Worm (Caenorhabditis elegans) whole organism, L2 larva: ENCODE measurements around the gene ech-4.
A peak's percentile ranks its signal among the peaks of the same experiment; 100 is the strongest.

Experiments used
- C34F6.9 ChIP-seq: fragments of 150-350 bp; optimal IDR thresholded peaks from 2 replicates; lab custom pipeline; 2014; ENCODE audit warnings: missing biosample characterization, missing genetic modification characterization
- F13H6.1 ChIP-seq: sonication (generic microtip); optimal IDR thresholded peaks from 2 replicates; lab custom pipeline; 2016; ENCODE audit warnings: missing genetic modification characterization, missing compliant biosample characterization
- R02D3.7 ChIP-seq: fragments of 150-350 bp; optimal IDR thresholded peaks from 2 replicates; lab custom pipeline; 2014; ENCODE audit warnings: missing biosample characterization, missing genetic modification characterization
- Y55F3AM.14 ChIP-seq: fragments of 200-800 bp; sonication (Bioruptor generic); optimal IDR thresholded peaks from 2 replicates; lab custom pipeline; 2018; ENCODE audit warnings: mild to moderate bottlenecking, missing genetic modification characterization, missing compliant biosample characterization
- ZK546.5 ChIP-seq: sonication (generic microtip); optimal IDR thresholded peaks from 2 replicates; lab custom pipeline; 2017; ENCODE audit warnings: missing biosample characterization, missing genetic modification characterization
- alr-1 ChIP-seq: fragments of 150-350 bp; optimal IDR thresholded peaks from 2 replicates; lab custom pipeline; 2014; ENCODE audit warnings: missing biosample characterization, missing genetic modification characterization
- aly-2 ChIP-seq: fragments of 150-350 bp; optimal IDR thresholded peaks from 2 replicates; lab custom pipeline; 2014; ENCODE audit warnings: missing biosample characterization, missing genetic modification characterization
- ama-1 ChIP-seq: fragments of 150-350 bp; optimal IDR thresholded peaks from 2 replicates; lab custom pipeline; 2018; ENCODE audit warnings: inconsistent platforms
- blmp-1 ChIP-seq: sonication (generic microtip); optimal IDR thresholded peaks from 2 replicates; lab custom pipeline; 2017; ENCODE audit warnings: missing genetic modification characterization, mild to moderate bottlenecking, missing compliant biosample characterization, antibody characterized with exemption, moderate library complexity; ENCODE audit not compliant: insufficient read depth
- ceh-16 ChIP-seq: fragments of 150-350 bp; optimal IDR thresholded peaks from 2 replicates; lab custom pipeline; 2014; ENCODE audit warnings: missing biosample characterization, missing genetic modification characterization
- ceh-82 ChIP-seq: fragments of 150-350 bp; optimal IDR thresholded peaks from 2 replicates; lab custom pipeline; 2014; ENCODE audit warnings: missing biosample characterization, missing genetic modification characterization
- crh-2 ChIP-seq: sonication (generic microtip); optimal IDR thresholded peaks from 2 replicates; lab custom pipeline; 2017; ENCODE audit warnings: missing biosample characterization, missing genetic modification characterization
- dmd-4 ChIP-seq: sonication (generic microtip); optimal IDR thresholded peaks from 2 replicates; lab custom pipeline; 2017; ENCODE audit warnings: missing biosample characterization, missing genetic modification characterization
- egl-27 ChIP-seq: sonication (generic microtip); optimal IDR thresholded peaks from 3 replicates; lab custom pipeline; 2017; ENCODE audit warnings: missing biosample characterization, missing genetic modification reagents, missing genetic modification characterization
- elt-1 ChIP-seq: fragments of 150-350 bp; optimal IDR thresholded peaks from 2 replicates; lab custom pipeline; 2014; ENCODE audit warnings: missing biosample characterization, missing genetic modification characterization
- elt-3 ChIP-seq: sonication (generic microtip); optimal IDR thresholded peaks from 2 replicates; lab custom pipeline; 2017; ENCODE audit warnings: missing biosample characterization, missing genetic modification characterization
- fos-1 ChIP-seq: fragments of 150-350 bp; optimal IDR thresholded peaks from 2 replicates; lab custom pipeline; 2014; ENCODE audit warnings: missing biosample characterization, missing genetic modification characterization
- gmeb-1 ChIP-seq: fragments of 150-350 bp; optimal IDR thresholded peaks from 2 replicates; lab custom pipeline; 2014; ENCODE audit warnings: missing biosample characterization, missing genetic modification characterization
- lin-11 ChIP-seq: fragments of 150-350 bp; sonication (generic microtip); optimal IDR thresholded peaks from 2 replicates; lab custom pipeline; 2014; ENCODE audit warnings: missing biosample characterization, missing genetic modification characterization, inconsistent platforms, mixed read lengths
- lin-13 ChIP-seq: fragments of 150-350 bp; optimal IDR thresholded peaks from 2 replicates; lab custom pipeline; 2014; ENCODE audit warnings: missing biosample characterization, missing genetic modification reagents, missing genetic modification characterization
- lin-39 ChIP-seq: fragments of 150-350 bp; optimal IDR thresholded peaks from 2 replicates; lab custom pipeline; 2014; ENCODE audit warnings: missing biosample characterization, missing genetic modification reagents, missing genetic modification characterization
- lsy-2 ChIP-seq, 2 experiments: fragments of 150-350 bp in 1 of 2; sonication (generic microtip) in 1 of 2; optimal IDR thresholded peaks; 2 replicates each; lab custom pipeline; 2014 to 2017; ENCODE audit warnings: missing biosample characterization in 2 of 2, missing genetic modification characterization in 2 of 2
- mab-5 ChIP-seq: fragments of 150-350 bp; optimal IDR thresholded peaks from 2 replicates; lab custom pipeline; 2014; ENCODE audit warnings: missing biosample characterization, missing genetic modification characterization
- mdl-1 ChIP-seq, 2 experiments: fragments of 150-350 bp in 1 of 2; sonication (generic microtip) in 1 of 2; optimal IDR thresholded peaks; 2 replicates each; lab custom pipeline; 2017; ENCODE audit warnings: missing biosample characterization in 2 of 2, missing genetic modification characterization in 2 of 2
- nhr-10 ChIP-seq: sonication (generic microtip); optimal IDR thresholded peaks from 2 replicates; lab custom pipeline; 2017; ENCODE audit warnings: missing biosample characterization, missing genetic modification characterization
- nhr-11 ChIP-seq: fragments of 150-350 bp; optimal IDR thresholded peaks from 2 replicates; lab custom pipeline; 2014; ENCODE audit warnings: missing biosample characterization, missing genetic modification characterization
- nhr-12 ChIP-seq: fragments of 150-350 bp; optimal IDR thresholded peaks from 2 replicates; lab custom pipeline; 2014; ENCODE audit warnings: missing biosample characterization, missing genetic modification characterization
- nhr-129 ChIP-seq: fragments of 150-350 bp; optimal IDR thresholded peaks from 2 replicates; lab custom pipeline; 2014; ENCODE audit warnings: missing biosample characterization, missing genetic modification characterization
- nhr-21 ChIP-seq: fragments of 150-350 bp; optimal IDR thresholded peaks from 2 replicates; lab custom pipeline; 2014; ENCODE audit warnings: missing biosample characterization, missing genetic modification characterization
- nhr-23 ChIP-seq: fragments of 150-350 bp; optimal IDR thresholded peaks from 2 replicates; lab custom pipeline; 2014; ENCODE audit warnings: missing biosample characterization, missing genetic modification reagents, missing genetic modification characterization
- nhr-237 ChIP-seq: fragments of 150-350 bp; optimal IDR thresholded peaks from 2 replicates; lab custom pipeline; 2014; ENCODE audit warnings: missing biosample characterization, missing genetic modification characterization
- nhr-25 ChIP-seq: fragments of 150-350 bp; sonication (generic microtip); optimal IDR thresholded peaks from 3 replicates; lab custom pipeline; 2014; ENCODE audit warnings: missing biosample characterization, missing genetic modification characterization
- nhr-6 ChIP-seq: fragments of 150-350 bp; optimal IDR thresholded peaks from 2 replicates; lab custom pipeline; 2014; ENCODE audit warnings: missing biosample characterization, missing genetic modification characterization
- nhr-77 ChIP-seq: fragments of 150-350 bp; optimal IDR thresholded peaks from 2 replicates; lab custom pipeline; 2014; ENCODE audit warnings: missing biosample characterization, missing genetic modification characterization
- peb-1 ChIP-seq: fragments of 150-350 bp; optimal IDR thresholded peaks from 2 replicates; lab custom pipeline; 2014; ENCODE audit warnings: missing biosample characterization, missing genetic modification characterization
- sem-4 ChIP-seq: fragments of 150-350 bp; optimal IDR thresholded peaks from 2 replicates; lab custom pipeline; 2014; ENCODE audit warnings: missing biosample characterization, missing genetic modification reagents, missing genetic modification characterization
- skn-1 ChIP-seq: sonication (generic microtip); optimal IDR thresholded peaks from 2 replicates; lab custom pipeline; 2017; ENCODE audit warnings: missing biosample characterization, missing genetic modification characterization
- sma-3 ChIP-seq: sonication (generic microtip); optimal IDR thresholded peaks from 2 replicates; lab custom pipeline; 2016; ENCODE audit warnings: missing genetic modification reagents, missing genetic modification characterization, missing compliant biosample characterization
- sma-9 ChIP-seq, 2 experiments: fragments of 150-350 bp in 1 of 2; sonication (generic microtip) in 1 of 2; optimal IDR thresholded peaks; 2 replicates each; lab custom pipeline; 2014 to 2016; ENCODE audit warnings: missing genetic modification characterization in 2 of 2, mild to moderate bottlenecking in 1 of 2, missing biosample characterization in 1 of 2, missing compliant biosample characterization in 1 of 2, missing genetic modification reagents in 1 of 2, moderate library complexity in 1 of 2
- snpc-4 ChIP-seq: fragments of 150-350 bp; optimal IDR thresholded peaks from 2 replicates; lab custom pipeline; 2014; ENCODE audit warnings: missing biosample characterization, missing genetic modification characterization
- unc-39 ChIP-seq: fragments of 150-350 bp; optimal IDR thresholded peaks from 2 replicates; lab custom pipeline; 2014; ENCODE audit warnings: missing biosample characterization, missing genetic modification characterization
- unc-55 ChIP-seq: fragments of 150-350 bp; sonication (generic microtip); optimal IDR thresholded peaks from 3 replicates; lab custom pipeline; 2014; ENCODE audit warnings: missing biosample characterization, missing genetic modification reagents, missing genetic modification characterization
- unc-62 ChIP-seq: fragments of 150-350 bp; optimal IDR thresholded peaks from 2 replicates; lab custom pipeline; 2014; ENCODE audit warnings: missing biosample characterization, missing genetic modification reagents, missing genetic modification characterization
- zag-1 ChIP-seq: fragments of 150-350 bp; optimal IDR thresholded peaks from 2 replicates; lab custom pipeline; 2014; ENCODE audit warnings: missing biosample characterization, missing genetic modification characterization
- ztf-1 ChIP-seq: fragments of 200-800 bp; sonication (Bioruptor generic); conservative IDR thresholded peaks from 2 replicates; pipeline ENCODE4 v1.3.6; 2022; ENCODE audit warnings: missing genetic modification characterization, missing compliant biosample characterization
- ztf-11 ChIP-seq: sonication (generic microtip); optimal IDR thresholded peaks from 2 replicates; lab custom pipeline; 2017; ENCODE audit warnings: missing biosample characterization, missing genetic modification characterization
- ztf-4 ChIP-seq: fragments of 150-350 bp; optimal IDR thresholded peaks from 2 replicates; lab custom pipeline; 2014; ENCODE audit warnings: missing biosample characterization, missing genetic modification characterization

ech-4 gene

ce11 chrII:10819928-10820423 is 855 bp upstream of the ech-4 start, which contains the start of gene R06F6.8:
Gene R06F6.8, minus strand, starts transcription at chrII:10819978.
- no peak for TF ChIP-seq ceh-16 (tag; lab: Kevin White, UChicago)
- no peak for TF ChIP-seq Y55F3AM.14 (GFP tag; lab: Kevin White, UChicago)
- no peak for TF ChIP-seq egl-27 (tag; lab: Kevin White, UChicago)
- TF ChIP-seq nhr-77 (tag; lab: Kevin White, UChicago): no peak
- no peak for TF ChIP-seq peb-1 (tag; lab: Kevin White, UChicago)
- TF ChIP-seq unc-62 (GFP tag; lab: Kevin White, UChicago): no peak
- no peak for TF ChIP-seq lsy-2 (tag; optimal IDR thresholded peaks at IDR 0.05; lab: Kevin White, UChicago)
- TF ChIP-seq unc-39 (tag; lab: Kevin White, UChicago): no peak
- TF ChIP-seq blmp-1 (tag; lab: Kevin White, UChicago): no peak
- no peak for TF ChIP-seq fos-1 (tag; lab: Kevin White, UChicago)
- peak; percentile 47 for TF ChIP-seq C34F6.9 (tag; lab: Kevin White, UChicago)
- TF ChIP-seq crh-2 (tag; lab: Kevin White, UChicago): peak; percentile 3
- no peak for TF ChIP-seq nhr-21 (tag; lab: Kevin White, UChicago)
- TF ChIP-seq ZK546.5: no peak
- TF ChIP-seq sem-4: no peak
- TF ChIP-seq alr-1 (tag; lab: Kevin White, UChicago): no peak
- no peak for TF ChIP-seq nhr-237 (tag; lab: Kevin White, UChicago)
- no peak for TF ChIP-seq nhr-25
- no peak for TF ChIP-seq mdl-1 (tag; optimal IDR thresholded peaks at IDR 0.05; lab: Kevin White, UChicago)
- no peak for TF ChIP-seq dmd-4 (tag; lab: Kevin White, UChicago)
- TF ChIP-seq ztf-11 (tag; lab: Kevin White, UChicago): no peak
- no peak for TF ChIP-seq lin-11
- TF ChIP-seq ztf-1: no peak
- peak; percentile 44 for TF ChIP-seq unc-55
- no peak for TF ChIP-seq nhr-23 (tag; lab: Kevin White, UChicago)
- peak; percentile 10 for TF ChIP-seq lin-13 (GFP tag; lab: Kevin White, UChicago)
- TF ChIP-seq R02D3.7 (tag; lab: Kevin White, UChicago): no peak
- no peak for TF ChIP-seq nhr-10
- TF ChIP-seq nhr-11 (tag; lab: Kevin White, UChicago): no peak
- TF ChIP-seq nhr-129 (tag; lab: Kevin White, UChicago): no peak
- TF ChIP-seq, all 48 proteins: peak for 4

- TF ChIP-seq nhr-11 (tag; lab: Kevin White, UChicago): no peak
- peak; percentile 36 for TF ChIP-seq lin-11
- peak; percentile 85 for TF ChIP-seq unc-55
- TF ChIP-seq C34F6.9 (tag; lab: Kevin White, UChicago): peak; percentile 64
- TF ChIP-seq elt-3 (tag; lab: Kevin White, UChicago): no peak
- no peak for TF ChIP-seq elt-1 (tag; lab: Kevin White, UChicago)
- TF ChIP-seq nhr-12 (tag; lab: Kevin White, UChicago): no peak
- no peak for TF ChIP-seq zag-1
- no peak for TF ChIP-seq dmd-4 (tag; lab: Kevin White, UChicago)
- TF ChIP-seq fos-1 (tag; lab: Kevin White, UChicago): no peak
- no peak for TF ChIP-seq ztf-1
- TF ChIP-seq sem-4: no peak
- no peak for TF ChIP-seq mab-5 (tag; lab: Kevin White, UChicago)
- TF ChIP-seq peb-1 (tag; lab: Kevin White, UChicago): no peak
- TF ChIP-seq ztf-11 (tag; lab: Kevin White, UChicago): no peak
- no peak for TF ChIP-seq R02D3.7 (tag; lab: Kevin White, UChicago)
- peak; percentile 83 for TF ChIP-seq gmeb-1 (tag; lab: Kevin White, UChicago)
- TF ChIP-seq aly-2 (tag; lab: Kevin White, UChicago): no peak
- TF ChIP-seq nhr-77 (tag; lab: Kevin White, UChicago): no peak
- no peak for TF ChIP-seq nhr-23 (tag; lab: Kevin White, UChicago)
- TF ChIP-seq ama-1: peak; percentile 30
- TF ChIP-seq blmp-1 (tag; lab: Kevin White, UChicago): no peak
- TF ChIP-seq skn-1: no peak
- TF ChIP-seq sma-3: peak; percentile 29
- peak; percentile 21 for TF ChIP-seq crh-2 (tag; lab: Kevin White, UChicago)
- TF ChIP-seq alr-1 (tag; lab: Kevin White, UChicago): no peak
- TF ChIP-seq lsy-2 (tag; optimal IDR thresholded peaks at IDR 0.05; lab: Kevin White, UChicago): peak; percentile 54 to 83
- peak; percentile 23 for TF ChIP-seq ztf-4 (tag; lab: Kevin White, UChicago)
- no peak for TF ChIP-seq unc-62 (GFP tag; lab: Kevin White, UChicago)
- no peak for TF ChIP-seq ceh-82 (tag; lab: Kevin White, UChicago)
- TF ChIP-seq nhr-129 (tag; lab: Kevin White, UChicago): peak; percentile 48
- TF ChIP-seq egl-27 (tag; lab: Kevin White, UChicago): no peak
- no peak for TF ChIP-seq snpc-4 (tag; lab: Kevin White, UChicago)
- TF ChIP-seq unc-39 (tag; lab: Kevin White, UChicago): no peak
- no peak for TF ChIP-seq Y55F3AM.14 (GFP tag; lab: Kevin White, UChicago)
- no peak for TF ChIP-seq ZK546.5
- no peak for TF ChIP-seq nhr-237 (tag; lab: Kevin White, UChicago)
- peak; percentile 41 for TF ChIP-seq sma-9 (GFP tag; optimal IDR thresholded peaks at IDR 0.05; lab: Kevin White, UChicago)
- no peak for TF ChIP-seq sma-9 (tag; optimal IDR thresholded peaks at IDR 0.05; lab: Kevin White, UChicago)
- peak; percentile 45 for TF ChIP-seq nhr-25
- TF ChIP-seq nhr-6: no peak
- TF ChIP-seq mdl-1 (tag; optimal IDR thresholded peaks at IDR 0.05; lab: Kevin White, UChicago): no peak
- TF ChIP-seq F13H6.1 (tag; lab: Kevin White, UChicago): peak; percentile 20
- TF ChIP-seq ceh-16 (tag; lab: Kevin White, UChicago): no peak
- TF ChIP-seq lin-39 (tag; lab: Kevin White, UChicago): no peak
- TF ChIP-seq nhr-10: no peak
Observed at ce11 chrII:10824046-10824445, 3.2 kb downstream of the ech-4 start, which contains the start of the genes R06F6.12 and mix-1. Gene R06F6.12, minus strand, starts transcription at chrII:10824081. Gene mix-1, plus strand, starts transcription at chrII:10824246.
